Worm (Caenorhabditis elegans): ENCODE measurements around the gene sra-29.

sra-29 gene

DNA sequence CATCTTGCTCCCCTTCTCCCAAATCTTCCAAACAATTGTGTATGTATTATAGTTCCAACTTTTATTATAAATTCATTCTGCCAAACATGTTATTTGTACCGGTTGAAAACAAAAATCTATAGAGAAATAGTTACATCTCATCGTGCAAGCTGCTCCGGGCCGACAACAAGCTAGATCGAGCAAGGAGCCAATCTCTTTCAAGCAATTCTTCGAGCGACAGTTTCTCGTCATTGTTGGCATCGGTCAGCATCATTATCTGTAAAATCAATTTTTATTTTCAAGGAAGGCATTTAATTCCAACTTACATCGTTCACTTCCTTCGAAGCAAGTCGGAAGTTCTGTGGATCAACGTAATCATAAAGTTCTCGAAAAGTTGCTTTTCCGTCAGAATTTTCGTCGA, 15.5 kb upstream of the sra-29 start:
- TF ChIP-seq ceh-43 (GFP tag; optimal IDR thresholded peaks at IDR 0.05) (no peak), mab-5 (tag; optimal IDR thresholded peaks at IDR 0.05) (no peak), ceh-39 (tag; optimal IDR thresholded peaks at IDR 0.05) (no peak), unc-62 (GFP tag; optimal IDR thresholded peaks at IDR 0.05) (no peak)

- TF ChIP-seq unc-120 (tag; optimal IDR thresholded peaks at IDR 0.05; ENCODE audit: poor library complexity, severe bottlenecking), result no peak
- TF ChIP-seq nhr-237 (tag; optimal IDR thresholded peaks at IDR 0.05), result no peak
- no peak for TF ChIP-seq bed-3 (GFP tag; optimal IDR thresholded peaks at IDR 0.05)
- no peak for TF ChIP-seq mab-5 (tag; optimal IDR thresholded peaks at IDR 0.05)
- TF ChIP-seq elt-3 (tag; optimal IDR thresholded peaks at IDR 0.05), result no peak
- no peak for TF ChIP-seq cnd-1 (tag; optimal IDR thresholded peaks at IDR 0.05)
- TF ChIP-seq ceh-43 (GFP tag; optimal IDR thresholded peaks at IDR 0.05), result no peak
- no peak for TF ChIP-seq mep-1 (tag; optimal IDR thresholded peaks at IDR 0.05)
- TF ChIP-seq sem-2 (GFP tag; optimal IDR thresholded peaks at IDR 0.05), result no peak
- TF ChIP-seq ztf-11 (tag; optimal IDR thresholded peaks at IDR 0.05), result no peak
These were observed 13.9 kb upstream of the sra-29 start, which contains the start of gene vps-32.1 for ce11 chrII:6589408-6589807. Gene vps-32.1 (plus strand): TSS chrII:6589708.

DNA sequence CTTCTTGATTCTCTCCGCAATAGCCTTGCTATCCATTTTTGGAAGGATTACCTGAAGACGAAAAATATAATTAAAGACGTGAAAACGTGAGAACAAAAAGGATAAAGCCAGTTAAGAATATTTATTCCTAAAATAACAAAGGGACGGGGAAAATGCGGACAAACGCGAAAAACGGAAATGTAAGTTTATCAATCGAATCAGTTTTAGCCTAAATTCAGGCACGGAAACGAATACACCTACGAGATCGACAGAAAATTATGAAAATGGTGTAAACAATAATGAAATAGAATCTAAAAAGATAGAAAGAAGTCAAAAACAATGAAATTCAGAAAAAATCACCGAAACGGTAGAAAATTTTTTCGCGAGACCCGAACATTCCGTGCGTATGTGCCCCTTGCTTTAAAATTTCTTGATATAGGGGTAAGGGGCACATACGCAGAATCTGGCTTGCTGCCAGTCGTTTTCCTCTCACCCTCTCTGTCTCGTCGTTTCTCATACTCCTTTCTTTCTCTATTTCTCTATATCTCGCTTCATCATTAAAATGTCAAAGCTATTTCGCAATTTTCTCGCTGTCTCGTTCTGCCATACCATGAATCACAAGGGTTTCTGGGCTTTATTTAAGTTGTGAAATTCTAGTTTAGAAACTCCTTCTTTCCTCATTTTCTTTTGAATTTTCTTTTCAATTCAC, 13.2 kb upstream of the sra-29 start, which contains the start of gene icd-1:
TSS of gene icd-1 (minus strand) at position 51 of the 688 bp plus-strand sequence.
- no peak for TF ChIP-seq unc-39 (tag; optimal IDR thresholded peaks at IDR 0.05)
- TF ChIP-seq sptf-1 (tag; optimal IDR thresholded peaks at IDR 0.05), result peak; percentile 71
- peak; percentile 63 for TF ChIP-seq M03D4.4 (tag; optimal IDR thresholded peaks at IDR 0.05)
- TF ChIP-seq ces-1 (GFP tag; optimal IDR thresholded peaks at IDR 0.05), result peak; percentile 94
- peak; percentile 91 for TF ChIP-seq elt-3 (tag; optimal IDR thresholded peaks at IDR 0.05)
- no peak for TF ChIP-seq drap-1 (GFP tag; optimal IDR thresholded peaks at IDR 0.05)
- peak; percentile 93 for TF ChIP-seq nhr-237 (tag; optimal IDR thresholded peaks at IDR 0.05)
- no peak for TF ChIP-seq blmp-1 (tag; optimal IDR thresholded peaks at IDR 0.05)
- TF ChIP-seq nhr-2 (tag; optimal IDR thresholded peaks at IDR 0.05), result peak; percentile 15
- no peak for TF ChIP-seq nhr-76 (tag; optimal IDR thresholded peaks at IDR 0.05)
- TF ChIP-seq lsy-2 (tag; optimal IDR thresholded peaks at IDR 0.05), result peak; percentile 84
- TF ChIP-seq zip-8 (tag; optimal IDR thresholded peaks at IDR 0.05), result no peak
- TF ChIP-seq elt-1 (tag; optimal IDR thresholded peaks at IDR 0.05; ENCODE audit: borderline replicate concordance, insufficient read depth), result no peak
- TF ChIP-seq lin-13 (tag; optimal IDR thresholded peaks at IDR 0.05), result peak; percentile 88
- no peak for TF ChIP-seq bed-3 (GFP tag; optimal IDR thresholded peaks at IDR 0.05)
- TF ChIP-seq ztf-11 (tag; optimal IDR thresholded peaks at IDR 0.05), result peak; percentile 67
- TF ChIP-seq pha-4 (tag; optimal IDR thresholded peaks at IDR 0.05), result peak; percentile 71
- TF ChIP-seq unc-62 (GFP tag; optimal IDR thresholded peaks at IDR 0.05), result peak; percentile 96
- TF ChIP-seq ceh-39 (tag; optimal IDR thresholded peaks at IDR 0.05), result peak; percentile 71
- TF ChIP-seq ceh-83 (GFP tag; optimal IDR thresholded peaks at IDR 0.05), result peak; percentile 58
- peak; percentile 34 for TF ChIP-seq mab-5 (tag; optimal IDR thresholded peaks at IDR 0.05)
- peak; percentile 31 for TF ChIP-seq cnd-1 (tag; optimal IDR thresholded peaks at IDR 0.05)
- no peak for TF ChIP-seq tbx-8 (GFP tag; optimal IDR thresholded peaks at IDR 0.05)
- no peak for TF ChIP-seq ceh-43 (GFP tag; optimal IDR thresholded peaks at IDR 0.05)
- TF ChIP-seq hlh-1 (tag; optimal IDR thresholded peaks at IDR 0.05), result peak; percentile 56
- no peak for TF ChIP-seq lin-32 (GFP tag; optimal IDR thresholded peaks at IDR 0.05)
- TF ChIP-seq unc-120 (tag; optimal IDR thresholded peaks at IDR 0.05; ENCODE audit: poor library complexity, severe bottlenecking), result peak; percentile 99
- peak; percentile 63 for TF ChIP-seq mls-2 (tag; optimal IDR thresholded peaks at IDR 0.05)
- no peak for TF ChIP-seq flh-1 (GFP tag; optimal IDR thresholded peaks at IDR 0.05)
- no peak for TF ChIP-seq nhr-12 (tag; optimal IDR thresholded peaks at IDR 0.05)
- peak; percentile 89 for TF ChIP-seq ham-2 (GFP tag; optimal IDR thresholded peaks at IDR 0.05)
- peak; percentile 93 for TF ChIP-seq mep-1 (tag; optimal IDR thresholded peaks at IDR 0.05)

DNA sequence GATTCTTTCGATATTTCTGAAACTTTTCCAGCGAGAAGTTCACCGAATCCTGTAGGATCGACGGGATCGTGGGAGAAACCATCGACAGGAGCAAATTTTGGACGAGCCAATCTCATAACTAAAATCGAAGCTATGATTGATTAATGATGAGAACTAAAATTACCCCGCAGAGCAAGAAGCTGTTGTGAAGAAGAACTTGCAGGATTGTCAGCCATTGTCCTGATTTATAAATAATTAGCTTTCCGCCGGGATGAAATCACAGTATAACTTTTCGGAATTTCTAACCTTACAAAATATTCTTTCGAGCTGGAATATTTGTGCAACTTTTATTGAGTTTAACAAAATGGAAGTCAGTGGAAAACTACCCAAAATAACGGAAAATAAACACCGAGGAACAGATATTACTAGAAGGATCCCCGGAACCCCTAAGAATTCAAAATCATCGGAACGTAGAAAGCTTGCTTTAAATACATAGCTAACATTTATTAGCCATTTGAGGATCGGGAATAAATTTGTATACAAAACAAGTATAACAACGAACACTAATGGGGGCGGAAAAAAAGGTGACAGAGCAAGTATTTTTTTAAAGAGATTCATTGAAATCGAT, 11.8 kb upstream of the sra-29 start, which contains the start of gene C56C10.7:
TSS of gene C56C10.7 (minus strand) at position 312 of the 607 bp plus-strand sequence.
- TF ChIP-seq elt-3 (tag; optimal IDR thresholded peaks at IDR 0.05), result no peak
- no peak for TF ChIP-seq unc-39 (tag; optimal IDR thresholded peaks at IDR 0.05)
- TF ChIP-seq ceh-83 (GFP tag; optimal IDR thresholded peaks at IDR 0.05), result no peak
- no peak for TF ChIP-seq zip-8 (tag; optimal IDR thresholded peaks at IDR 0.05)
- no peak for TF ChIP-seq nhr-12 (tag; optimal IDR thresholded peaks at IDR 0.05)
- no peak for TF ChIP-seq lsy-2 (tag; optimal IDR thresholded peaks at IDR 0.05)
- no peak for TF ChIP-seq flh-1 (GFP tag; optimal IDR thresholded peaks at IDR 0.05)
- no peak for TF ChIP-seq elt-1 (tag; optimal IDR thresholded peaks at IDR 0.05; ENCODE audit: borderline replicate concordance, insufficient read depth)
- TF ChIP-seq unc-62 (GFP tag; optimal IDR thresholded peaks at IDR 0.05), result no peak
- TF ChIP-seq sem-2 (GFP tag; optimal IDR thresholded peaks at IDR 0.05), result no peak
- no peak for TF ChIP-seq mep-1 (tag; optimal IDR thresholded peaks at IDR 0.05)
- TF ChIP-seq tbx-8 (GFP tag; optimal IDR thresholded peaks at IDR 0.05), result no peak
- TF ChIP-seq drap-1 (GFP tag; optimal IDR thresholded peaks at IDR 0.05), result no peak
- no peak for TF ChIP-seq ztf-11 (tag; optimal IDR thresholded peaks at IDR 0.05)
- TF ChIP-seq snpc-4 (tag; optimal IDR thresholded peaks at IDR 0.05), result no peak
- no peak for TF ChIP-seq unc-120 (tag; optimal IDR thresholded peaks at IDR 0.05; ENCODE audit: poor library complexity, severe bottlenecking)
- no peak for TF ChIP-seq nhr-76 (tag; optimal IDR thresholded peaks at IDR 0.05)
- TF ChIP-seq lin-13 (tag; optimal IDR thresholded peaks at IDR 0.05), result no peak
- no peak for TF ChIP-seq blmp-1 (tag; optimal IDR thresholded peaks at IDR 0.05)
- TF ChIP-seq mab-5 (tag; optimal IDR thresholded peaks at IDR 0.05), result no peak
